Worm (Caenorhabditis elegans): ENCODE results near the gene E02C12.9.

E02C12.9 gene

ce11 chrV:9370986-9371385, 4.3 kb downstream of the E02C12.9 start, which contains the start of gene E02C12.6:
Gene E02C12.6, minus strand, starts transcription at chrV:9371086.
- TF ChIP-seq ztf-4 (tag; optimal IDR thresholded peaks at IDR 0.05) (no peak), unc-39 (tag; optimal IDR thresholded peaks at IDR 0.05) (no peak), nhr-21 (tag; optimal IDR thresholded peaks at IDR 0.05) (no peak), alr-1 (tag; optimal IDR thresholded peaks at IDR 0.05) (no peak), unc-55 (GFP tag; optimal IDR thresholded peaks at IDR 0.05) (no peak), gmeb-1 (tag; optimal IDR thresholded peaks at IDR 0.05) (no peak), egl-27 (tag; optimal IDR thresholded peaks at IDR 0.05) (no peak), ama-1 (optimal IDR thresholded peaks at IDR 0.05) (no peak), sma-3 (GFP tag; optimal IDR thresholded peaks at IDR 0.05) (no peak), F13H6.1 (tag; optimal IDR thresholded peaks at IDR 0.05) (no peak), skn-1 (tag; optimal IDR thresholded peaks at IDR 0.05) (no peak)

ce11 chrV:9359674-9360073, 15.6 kb downstream of the E02C12.9 start, which contains the start of gene gpa-3:
Gene gpa-3, minus strand, starts transcription at chrV:9359774.
- TF ChIP-seq lsy-2 (tag; optimal IDR thresholded peaks at IDR 0.05) (no peak), nhr-21 (tag; optimal IDR thresholded peaks at IDR 0.05) (no peak), R02D3.7 (tag; optimal IDR thresholded peaks at IDR 0.05) (no peak), ztf-1 (GFP tag; conservative IDR thresholded peaks at IDR 0.05) (no peak), skn-1 (tag; optimal IDR thresholded peaks at IDR 0.05) (no peak), nhr-77 (tag; optimal IDR thresholded peaks at IDR 0.05) (no peak), dmd-4 (tag; optimal IDR thresholded peaks at IDR 0.05) (no peak), sma-3 (GFP tag; optimal IDR thresholded peaks at IDR 0.05) (no peak), snpc-4 (tag; optimal IDR thresholded peaks at IDR 0.05) (no peak), aly-2 (tag; optimal IDR thresholded peaks at IDR 0.05) (no peak), ceh-82 (tag; optimal IDR thresholded peaks at IDR 0.05) (no peak)

ce11 chrV:9356345-9356744, 18.9 kb downstream of the E02C12.9 start, which contains the start of gene ttr-49:
Gene ttr-49, minus strand, starts transcription at chrV:9356515.
- TF ChIP-seq F13H6.1 (tag; optimal IDR thresholded peaks at IDR 0.05) (no peak), aly-2 (tag; optimal IDR thresholded peaks at IDR 0.05) (no peak), fos-1 (tag; optimal IDR thresholded peaks at IDR 0.05) (peak; percentile 59), nhr-12 (tag; optimal IDR thresholded peaks at IDR 0.05) (no peak), sem-4 (tag; optimal IDR thresholded peaks at IDR 0.05) (no peak), unc-55 (GFP tag; optimal IDR thresholded peaks at IDR 0.05) (no peak)

- TF ChIP-seq nhr-10 (tag; optimal IDR thresholded peaks at IDR 0.05) (no peak), lin-11 (tag; optimal IDR thresholded peaks at IDR 0.05) (no peak)
These were observed 19.9 kb downstream of the E02C12.9 start, which contains the start of gene ttr-40 for ce11 chrV:9355371-9355770. Gene ttr-40, minus strand, starts transcription at chrV:9355471.

ce11 chrV:9352947-9353346, 22.3 kb downstream of the E02C12.9 start, which contains the start of gene srx-46:
Gene srx-46, plus strand, starts transcription at chrV:9353247.
- no peak for TF ChIP-seq alr-1 (tag; optimal IDR thresholded peaks at IDR 0.05)
- TF ChIP-seq elt-1 (tag; optimal IDR thresholded peaks at IDR 0.05), result no peak
- no peak for TF ChIP-seq elt-3 (tag; optimal IDR thresholded peaks at IDR 0.05)
- TF ChIP-seq lin-39 (tag; optimal IDR thresholded peaks at IDR 0.05), result no peak
- no peak for TF ChIP-seq unc-55 (GFP tag; optimal IDR thresholded peaks at IDR 0.05)
- TF ChIP-seq zag-1 (tag; optimal IDR thresholded peaks at IDR 0.05), result no peak
- no peak for TF ChIP-seq Y55F3AM.14 (GFP tag; optimal IDR thresholded peaks at IDR 0.05)
- no peak for TF ChIP-seq nhr-11 (tag; optimal IDR thresholded peaks at IDR 0.05)
- TF ChIP-seq nhr-12 (tag; optimal IDR thresholded peaks at IDR 0.05), result no peak
- TF ChIP-seq gmeb-1 (tag; optimal IDR thresholded peaks at IDR 0.05), result no peak
- TF ChIP-seq unc-62 (GFP tag; optimal IDR thresholded peaks at IDR 0.05), result no peak
- TF ChIP-seq peb-1 (tag; optimal IDR thresholded peaks at IDR 0.05), result no peak

- no peak for TF ChIP-seq nhr-77 (tag; optimal IDR thresholded peaks at IDR 0.05)
These were observed 25.6 kb downstream of the E02C12.9 start, which contains the start of gene srx-47 for ce11 chrV:9349687-9350086. Gene srx-47, plus strand, starts transcription at chrV:9349987.

- TF ChIP-seq gmeb-1 (tag; optimal IDR thresholded peaks at IDR 0.05) (peak; percentile 95), nhr-237 (tag; optimal IDR thresholded peaks at IDR 0.05) (no peak), lsy-2 (tag; optimal IDR thresholded peaks at IDR 0.05) (peak in 1 of 2 experiments; percentile 80), sem-4 (tag; optimal IDR thresholded peaks at IDR 0.05) (no peak), nhr-25 (tag; optimal IDR thresholded peaks at IDR 0.05) (no peak), elt-3 (tag; optimal IDR thresholded peaks at IDR 0.05) (no peak), mbf-1 (tag; optimal IDR thresholded peaks at IDR 0.05) (no peak), Y55F3AM.14 (GFP tag; optimal IDR thresholded peaks at IDR 0.05) (no peak), unc-55 (GFP tag; optimal IDR thresholded peaks at IDR 0.05) (peak; percentile 94), ama-1 (optimal IDR thresholded peaks at IDR 0.05) (peak; percentile 64), mab-5 (tag; optimal IDR thresholded peaks at IDR 0.05) (no peak), crh-2 (tag; optimal IDR thresholded peaks at IDR 0.05) (peak; percentile 53), nhr-129 (tag; optimal IDR thresholded peaks at IDR 0.05) (peak; percentile 79), nhr-23 (tag; optimal IDR thresholded peaks at IDR 0.05) (no peak), dmd-4 (tag; optimal IDR thresholded peaks at IDR 0.05) (no peak), lin-39 (tag; optimal IDR thresholded peaks at IDR 0.05) (no peak), ztf-4 (tag; optimal IDR thresholded peaks at IDR 0.05) (no peak), F13H6.1 (tag; optimal IDR thresholded peaks at IDR 0.05) (no peak), nhr-11 (tag; optimal IDR thresholded peaks at IDR 0.05) (no peak), ceh-82 (tag; optimal IDR thresholded peaks at IDR 0.05) (no peak), unc-62 (GFP tag; optimal IDR thresholded peaks at IDR 0.05) (no peak), ztf-1 (GFP tag; conservative IDR thresholded peaks at IDR 0.05) (no peak), elt-1 (tag; optimal IDR thresholded peaks at IDR 0.05) (no peak), lin-11 (tag; optimal IDR thresholded peaks at IDR 0.05) (no peak), sma-3 (GFP tag; optimal IDR thresholded peaks at IDR 0.05) (peak; percentile 36)
These were observed 28.5 kb downstream of the E02C12.9 start, which contains the start of the genes K07B1.7 and try-5 for ce11 chrV:9346804-9347203. Gene K07B1.7, minus strand, starts transcription at chrV:9346962. Gene try-5, plus strand, starts transcription at chrV:9347044.

Measured in whole organism, L2 larva.